Worm (Caenorhabditis elegans) whole organism, L1 larva: Measurements from ENCODE around the gene C07A9.10.
A peak's percentile ranks its signal among the peaks of the same experiment; 100 is the strongest.

Source experiments
- C04F5.9 ChIP-seq: sonication (generic microtip); optimal IDR thresholded peaks from 2 replicates; lab custom pipeline; 2016; ENCODE audit warnings: missing genetic modification characterization, missing compliant biosample characterization
- aly-2 ChIP-seq: fragments of 150-350 bp; optimal IDR thresholded peaks from 2 replicates; lab custom pipeline; 2014; ENCODE audit warnings: missing biosample characterization, missing genetic modification characterization
- ceh-63 ChIP-seq: fragments of 200-800 bp; sonication (Bioruptor generic); optimal IDR thresholded peaks from 2 replicates; lab custom pipeline; 2018; ENCODE audit warnings: mild to moderate bottlenecking, missing genetic modification characterization, missing compliant biosample characterization
- ceh-82 ChIP-seq, 3 experiments: fragments of 150-350 bp in 1 of 3; sonication (generic microtip) in 2 of 3; optimal IDR thresholded peaks; 2 replicates each; lab custom pipeline; 2014 to 2017; ENCODE audit warnings: missing biosample characterization in 3 of 3, missing genetic modification characterization in 3 of 3
- ceh-88 ChIP-seq: fragments of 200-800 bp; sonication (Bioruptor generic); IDR thresholded peaks from 2 replicates; pipeline ENCODE4 v1.3.6; 2022; ENCODE audit warnings: missing genetic modification characterization, missing compliant biosample characterization
- ceh-90 ChIP-seq: sonication (generic microtip); optimal IDR thresholded peaks from 2 replicates; lab custom pipeline; 2016; ENCODE audit warnings: missing genetic modification characterization, missing compliant biosample characterization
- dpl-1 ChIP-seq, 3 experiments: fragments of 150-350 bp in 2 of 3; sonication (generic microtip) in 1 of 3; optimal IDR thresholded peaks; 2 replicates each; lab custom pipeline; 2014 to 2017; ENCODE audit warnings: missing biosample characterization in 3 of 3, missing genetic modification characterization in 3 of 3, missing genetic modification reagents in 3 of 3
- dsc-1 ChIP-seq: sonication (generic microtip); optimal IDR thresholded peaks from 2 replicates; lab custom pipeline; 2016; ENCODE audit warnings: mild to moderate bottlenecking, missing genetic modification characterization, missing compliant biosample characterization
- efl-1 ChIP-seq, 4 experiments: fragments of 150-350 bp; optimal IDR thresholded peaks in 3 of 4; peaks in 1 of 4; 1 replicate in 1 of 4; 2 replicates in 3 of 4; lab custom pipeline; 2014; ENCODE audit warnings: missing biosample characterization in 2 of 4, missing genetic modification characterization in 2 of 4, missing genetic modification reagents in 2 of 4
- elt-2 ChIP-seq: sonication (generic microtip); optimal IDR thresholded peaks from 2 replicates; lab custom pipeline; 2016; ENCODE audit warnings: missing genetic modification characterization, mild to moderate bottlenecking, inconsistent platforms, missing compliant biosample characterization, missing genetic modification reagents
- elt-3 ChIP-seq, 6 experiments: fragments of 150-350 bp in 1 of 6; sonication (generic microtip); optimal IDR thresholded peaks; 2 replicates each; lab custom pipeline; 2017 to 2018; ENCODE audit warnings: missing biosample characterization in 6 of 6, missing genetic modification characterization in 6 of 6, inconsistent platforms in 1 of 6
- fkh-8 ChIP-seq: sonication (generic microtip); optimal IDR thresholded peaks from 2 replicates; lab custom pipeline; 2016; ENCODE audit warnings: mild to moderate bottlenecking, missing genetic modification characterization, missing compliant biosample characterization
- fos-1 ChIP-seq: fragments of 150-350 bp; optimal IDR thresholded peaks from 2 replicates; lab custom pipeline; 2014; ENCODE audit warnings: missing biosample characterization, missing genetic modification characterization
- grh-1 ChIP-seq: fragments of 200-800 bp; sonication (Bioruptor generic); IDR thresholded peaks from 2 replicates; pipeline ENCODE4 v1.3.6; 2022; ENCODE audit warnings: missing genetic modification reagents, missing genetic modification characterization, missing compliant biosample characterization
- hlh-4 ChIP-seq: sonication (generic microtip); optimal IDR thresholded peaks from 2 replicates; lab custom pipeline; 2016; ENCODE audit warnings: mild to moderate bottlenecking, missing genetic modification characterization, missing compliant biosample characterization
- hpl-2 ChIP-seq: fragments of 150-350 bp; optimal IDR thresholded peaks from 2 replicates; lab custom pipeline; 2014; ENCODE audit warnings: missing biosample characterization, missing genetic modification reagents, missing genetic modification characterization
- jun-1 ChIP-seq: fragments of 150-350 bp; optimal IDR thresholded peaks from 2 replicates; lab custom pipeline; 2014; ENCODE audit warnings: missing biosample characterization, missing genetic modification reagents, missing genetic modification characterization
- lin-13 ChIP-seq: fragments of 150-350 bp; optimal IDR thresholded peaks from 2 replicates; lab custom pipeline; 2014; ENCODE audit warnings: missing biosample characterization, missing genetic modification reagents, missing genetic modification characterization
- lin-15B ChIP-seq: fragments of 150-350 bp; sonication (generic microtip); optimal IDR thresholded peaks from 3 replicates; lab custom pipeline; 2014; ENCODE audit warnings: missing biosample characterization, missing genetic modification characterization
- lir-3 ChIP-seq: sonication (generic microtip); optimal IDR thresholded peaks from 2 replicates; lab custom pipeline; 2016; ENCODE audit warnings: mild to moderate bottlenecking, missing genetic modification characterization, moderate library complexity, missing compliant biosample characterization; ENCODE audit not compliant: poor library complexity
- mab-9 ChIP-seq: fragments of 200-800 bp; sonication (Bioruptor generic); IDR thresholded peaks from 2 replicates; pipeline ENCODE4 v1.3.6; 2022; ENCODE audit warnings: missing genetic modification reagents, missing genetic modification characterization, missing compliant biosample characterization
- mdl-1 ChIP-seq, 2 experiments: fragments of 150-350 bp; optimal IDR thresholded peaks; 2 replicates each; lab custom pipeline; 2014 to 2017; ENCODE audit warnings: missing biosample characterization in 2 of 2, missing genetic modification characterization in 2 of 2, inconsistent platforms in 1 of 2
- mep-1 ChIP-seq: fragments of 150-350 bp; optimal IDR thresholded peaks from 2 replicates; lab custom pipeline; 2014; ENCODE audit warnings: missing biosample characterization, missing genetic modification characterization
- nhr-20 ChIP-seq: sonication (generic microtip); optimal IDR thresholded peaks from 2 replicates; lab custom pipeline; 2016; ENCODE audit warnings: mild to moderate bottlenecking, missing genetic modification characterization, missing compliant biosample characterization
- nhr-47 ChIP-seq: sonication (generic microtip); optimal IDR thresholded peaks from 2 replicates; lab custom pipeline; 2016; ENCODE audit warnings: mild to moderate bottlenecking, missing genetic modification characterization, moderate library complexity, missing compliant biosample characterization
- nhr-71 ChIP-seq: sonication (generic microtip); optimal IDR thresholded peaks from 2 replicates; lab custom pipeline; 2016; ENCODE audit warnings: mild to moderate bottlenecking, missing genetic modification characterization, moderate library complexity, missing compliant biosample characterization
- nhr-85 ChIP-seq: sonication (generic microtip); peaks from one replicate; lab custom pipeline; 2016; ENCODE audit warnings: missing genetic modification characterization, inconsistent platforms, missing compliant biosample characterization
- nhr-90 ChIP-seq: sonication (generic microtip); optimal IDR thresholded peaks from 2 replicates; lab custom pipeline; 2016; ENCODE audit warnings: mild to moderate bottlenecking, missing genetic modification characterization, missing compliant biosample characterization; ENCODE audit not compliant: poor library complexity
- pag-3 ChIP-seq: sonication (generic microtip); optimal IDR thresholded peaks from 2 replicates; lab custom pipeline; 2017; ENCODE audit warnings: missing genetic modification characterization, mild to moderate bottlenecking, missing compliant biosample characterization, antibody characterized with exemption, borderline replicate concordance; ENCODE audit not compliant: insufficient read depth
- pqm-1 ChIP-seq: sonication (generic microtip); optimal IDR thresholded peaks from 3 replicates; lab custom pipeline; 2017; ENCODE audit warnings: missing biosample characterization, missing genetic modification characterization
- skn-1 ChIP-seq: fragments of 150-350 bp; optimal IDR thresholded peaks from 2 replicates; lab custom pipeline; 2014; ENCODE audit warnings: missing biosample characterization, missing genetic modification characterization
- snpc-4 ChIP-seq: fragments of 150-350 bp; optimal IDR thresholded peaks from 2 replicates; lab custom pipeline; 2014; ENCODE audit warnings: missing biosample characterization, missing genetic modification characterization
- snu-23 ChIP-seq: sonication (generic microtip); optimal IDR thresholded peaks from 2 replicates; lab custom pipeline; 2016; ENCODE audit warnings: missing genetic modification characterization, missing compliant biosample characterization
- sox-4 ChIP-seq: sonication (generic microtip); optimal IDR thresholded peaks from 2 replicates; lab custom pipeline; 2016; ENCODE audit warnings: missing genetic modification characterization, missing compliant biosample characterization
- swsn-7 ChIP-seq: sonication (generic microtip); optimal IDR thresholded peaks from 2 replicates; lab custom pipeline; 2016; ENCODE audit warnings: missing genetic modification characterization, missing compliant biosample characterization
- tbx-2 ChIP-seq: sonication (generic microtip); optimal IDR thresholded peaks from 2 replicates; lab custom pipeline; 2016; ENCODE audit warnings: missing genetic modification characterization, missing compliant biosample characterization
- tlp-1 ChIP-seq: fragments of 150-350 bp; optimal IDR thresholded peaks from 2 replicates; lab custom pipeline; 2014; ENCODE audit warnings: missing biosample characterization, missing genetic modification characterization
- unc-30 ChIP-seq: sonication (generic microtip); optimal IDR thresholded peaks from 2 replicates; lab custom pipeline; 2017; ENCODE audit warnings: missing biosample characterization, missing genetic modification characterization
- vab-15 ChIP-seq: sonication (generic microtip); optimal IDR thresholded peaks from 2 replicates; lab custom pipeline; 2017; ENCODE audit warnings: missing genotype, mild to moderate bottlenecking, missing genetic modification characterization, missing compliant biosample characterization
- xbp-1 ChIP-seq: sonication (generic microtip); optimal IDR thresholded peaks from 2 replicates; lab custom pipeline; 2016; ENCODE audit warnings: missing genetic modification characterization, missing compliant biosample characterization
- ztf-11 ChIP-seq, 2 experiments: sonication (generic microtip); optimal IDR thresholded peaks; 2 replicates each; lab custom pipeline; 2016 to 2017; ENCODE audit warnings: missing genetic modification characterization in 2 of 2, missing biosample characterization in 1 of 2, missing compliant biosample characterization in 1 of 2

C07A9.10 gene

ce11 chrIII:9731313-9731912 lies 45.6 kb upstream of the C07A9.10 start (continued):
- no peak for TF ChIP-seq nhr-90 (tag; lab: Kevin White, UChicago)
- TF ChIP-seq ztf-11 (tag; optimal IDR thresholded peaks at IDR 0.05; lab: Kevin White, UChicago) = no peak
- TF ChIP-seq aly-2 (tag; lab: Kevin White, UChicago) = no peak
- no peak for TF ChIP-seq jun-1
- TF ChIP-seq sox-4 = no peak
- TF ChIP-seq tbx-2 = no peak
- peak; percentile 9 for TF ChIP-seq nhr-85 (tag; lab: Kevin White, UChicago)
- TF ChIP-seq swsn-7 = peak; percentile 24
- no peak for TF ChIP-seq efl-1 (optimal IDR thresholded peaks at IDR 0.05; lab: Kevin White, UChicago)
- peak in 1 of 2 experiments; percentile 3 for TF ChIP-seq efl-1 (GFP tag; optimal IDR thresholded peaks at IDR 0.05 in 1 of 2; lab: Kevin White, UChicago)
- peak; percentile 19 for TF ChIP-seq snu-23 (GFP tag; lab: Kevin White, UChicago)

- TF ChIP-seq dpl-1 (GFP tag; optimal IDR thresholded peaks at IDR 0.05; lab: Kevin White, UChicago) = no peak
- no peak for TF ChIP-seq lin-13 (GFP tag; lab: Kevin White, UChicago)
- peak; percentile 53 for TF ChIP-seq dsc-1 (tag; lab: Kevin White, UChicago)
- TF ChIP-seq efl-1 (optimal IDR thresholded peaks at IDR 0.05; lab: Kevin White, UChicago) = no peak
- peak in 1 of 2 experiments; percentile 42 for TF ChIP-seq efl-1 (GFP tag; optimal IDR thresholded peaks at IDR 0.05 in 1 of 2; lab: Kevin White, UChicago)
- no peak for TF ChIP-seq ceh-63 (GFP tag; lab: Kevin White, UChicago)
Observed at ce11 chrIII:9730407-9730806, 44.5 kb upstream of the C07A9.10 start.

ce11 chrIII:9727439-9727838 lies 41.6 kb upstream of the C07A9.10 start, which contains the start of gene C07A9.12:
Gene C07A9.12, minus strand, starts transcription at chrIII:9727539.
- TF ChIP-seq unc-30 (no peak), mab-9 (GFP tag; lab: Robert Waterston, UW) (no peak), dsc-1 (tag; lab: Kevin White, UChicago) (peak; percentile 3)

- TF ChIP-seq snpc-4 (no peak), pqm-1 (tag; lab: Kevin White, UChicago) (no peak), tbx-2 (no peak), ceh-63 (GFP tag; lab: Kevin White, UChicago) (no peak), fos-1 (tag; lab: Kevin White, UChicago) (no peak), vab-15 (tag; lab: Kevin White, UChicago) (no peak), nhr-20 (tag; lab: Kevin White, UChicago) (no peak), nhr-85 (tag; lab: Kevin White, UChicago) (no peak), elt-3 (tag; optimal IDR thresholded peaks at IDR 0.05; lab: Kevin White, UChicago) (no peak), hlh-4 (tag; lab: Kevin White, UChicago) (no peak), tlp-1 (tag; lab: Kevin White, UChicago) (no peak), fkh-8 (tag; lab: Kevin White, UChicago) (no peak), mdl-1 (tag; optimal IDR thresholded peaks at IDR 0.05; lab: Kevin White, UChicago) (no peak), aly-2 (tag; lab: Kevin White, UChicago) (no peak), xbp-1 (tag; lab: Kevin White, UChicago) (no peak), nhr-47 (no peak)
Observed at ce11 chrIII:9725114-9725513, 39.3 kb upstream of the C07A9.10 start, which contains the start of gene clec-162. Gene clec-162, minus strand, starts transcription at chrIII:9725214.

ce11 chrIII:9721991-9722390 lies 36.1 kb upstream of the C07A9.10 start:
- TF ChIP-seq lin-15B (no peak), nhr-47 (no peak), dsc-1 (tag; lab: Kevin White, UChicago) (no peak), pqm-1 (tag; lab: Kevin White, UChicago) (peak; percentile 44), elt-2 (peak; percentile 91), jun-1 (no peak), C04F5.9 (tag; lab: Kevin White, UChicago) (no peak), fos-1 (tag; lab: Kevin White, UChicago) (no peak), pag-3 (tag; lab: Kevin White, UChicago) (no peak), hpl-2 (GFP tag; lab: Kevin White, UChicago) (no peak), mep-1 (tag; lab: Kevin White, UChicago) (no peak), nhr-20 (tag; lab: Kevin White, UChicago) (peak; percentile 5), skn-1 (no peak), mab-9 (GFP tag; lab: Robert Waterston, UW) (no peak), aly-2 (tag; lab: Kevin White, UChicago) (no peak), fkh-8 (tag; lab: Kevin White, UChicago) (no peak), ceh-88 (GFP tag; lab: Robert Waterston, UW) (no peak), ceh-82 (tag; optimal IDR thresholded peaks at IDR 0.05; lab: Kevin White, UChicago) (no peak), ceh-90 (no peak), lir-3 (no peak), snu-23 (GFP tag; lab: Kevin White, UChicago) (no peak), nhr-71 (tag; lab: Kevin White, UChicago) (peak; percentile 8), hlh-4 (tag; lab: Kevin White, UChicago) (no peak), grh-1 (GFP tag; lab: Robert Waterston, UW) (no peak), swsn-7 (no peak), nhr-85 (tag; lab: Kevin White, UChicago) (no peak)
